Fruit fly (Drosophila melanogaster) Kc167 (cell line): ENCODE data around the gene Cmpk.

Experiments
- Myc ChIP-seq: fragments of >200 bp; optimal IDR thresholded peaks from 2 replicates; lab custom pipeline; 2017; ENCODE audit warnings: missing external identifiers
- Sin3A ChIP-seq: fragments of >200 bp; optimal IDR thresholded peaks from 2 replicates; lab custom pipeline; 2018; ENCODE audit warnings: missing external identifiers
- h ChIP-seq: fragments of >200 bp; optimal IDR thresholded peaks from 3 replicates; lab custom pipeline; 2018; ENCODE audit warnings: missing external identifiers
- insv ChIP-seq: fragments of >200 bp; optimal IDR thresholded peaks from 3 replicates; lab custom pipeline; 2018; ENCODE audit warnings: missing external identifiers

DNA sequence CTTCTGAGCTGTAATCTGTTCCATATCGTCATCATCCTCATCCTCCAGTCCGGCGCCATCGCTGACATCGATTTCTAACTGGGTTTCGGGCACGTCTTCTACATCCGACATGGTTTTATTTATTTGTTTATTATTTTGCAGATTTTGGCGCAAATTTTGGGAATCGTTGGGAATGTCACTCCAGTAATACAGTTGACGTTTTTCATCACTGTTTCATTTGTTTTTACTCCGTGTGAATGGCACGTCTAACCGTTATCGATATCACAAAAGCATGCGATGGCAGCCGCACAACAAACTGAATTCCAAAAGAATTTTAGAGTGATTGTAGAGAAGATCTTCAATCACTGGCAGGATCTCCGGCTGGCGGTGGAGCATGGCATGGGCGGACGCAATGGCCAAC lies 1.1 kb upstream of the Cmpk start, which contains the start of the genes Sld5 and CG14543:
- TF ChIP-seq Sin3A (lab: Kevin White, UChicago) (no peak), h (lab: Kevin White, UChicago) (no peak), insv (lab: Kevin White, UChicago) (no peak), Myc (no peak)
